Fruit fly (Drosophila melanogaster) whole organism, wandering third instar larva: ENCODE measurements around the gene CG10338.

Source experiments
- HLH106 ChIP-seq: fragments of 200-800 bp; optimal IDR thresholded peaks from 3 replicates; lab custom pipeline; 2019; ENCODE audit warnings: missing biosample characterization, mild to moderate bottlenecking, missing genetic modification characterization, moderate library complexity
- Jra ChIP-seq: sonication (Bioruptor generic); optimal IDR thresholded peaks from 2 replicates; lab custom pipeline; 2016; ENCODE audit warnings: missing biosample characterization, missing genetic modification characterization
- dsf ChIP-seq: sonication (Bioruptor generic); optimal IDR thresholded peaks from 2 replicates; lab custom pipeline; 2016; ENCODE audit warnings: missing biosample characterization, missing genetic modification characterization, borderline replicate concordance
- h ChIP-seq: fragments of 200-800 bp; sonication (Bioruptor generic); optimal IDR thresholded peaks from 3 replicates; lab custom pipeline; 2016; ENCODE audit warnings: missing biosample characterization, mild to moderate bottlenecking, missing genetic modification characterization

dm6 chr2L:18707844-18708238, 12.4 kb downstream of the CG10338 start:
- TF ChIP-seq dsf (GFP tag; lab: Kevin White, UChicago), result no peak
- TF ChIP-seq Jra (GFP tag; lab: Kevin White, UChicago), result no peak
- TF ChIP-seq h (GFP tag; lab: Kevin White, UChicago), result peak; percentile 43
- TF ChIP-seq HLH106 (tag; lab: Kevin White, UChicago), result no peak
